Fruit fly (Drosophila melanogaster) S2 (cell line): Measurements from ENCODE around the gene CG13840.

ENCODE experiments used
- CG8478 ChIP-seq: fragments of >200 bp; optimal IDR thresholded peaks from 2 replicates; lab custom pipeline; 2018
- CTCF ChIP-seq, 2 experiments: fragments of >200 bp; optimal IDR thresholded peaks; 2 replicates each; lab custom pipeline; 2018

CG13840 gene

DNA sequence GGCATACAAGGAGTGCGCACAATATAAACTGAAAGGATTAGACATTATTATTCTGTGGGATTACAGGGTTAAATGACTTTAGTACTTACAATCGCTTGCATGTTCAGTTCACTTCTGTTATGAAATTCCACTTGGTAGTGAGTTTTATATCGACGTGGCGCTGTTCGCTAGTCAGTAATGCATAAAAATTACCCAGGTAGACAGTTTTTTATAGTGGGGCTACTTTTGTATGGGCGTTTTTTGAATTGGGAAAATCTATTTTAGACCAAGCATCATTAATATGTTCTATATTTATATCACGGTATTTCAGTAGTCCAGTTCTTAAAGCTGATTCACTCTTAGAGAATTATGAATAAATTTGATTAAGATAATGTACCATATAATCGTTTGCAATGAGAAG lies 44.3 kb downstream of the CG13840 start, which contains the start of gene CG43095:
TSS of gene CG43095 (minus strand) at position 101 of the 400 bp plus-strand sequence.
- TF ChIP-seq CTCF (optimal IDR thresholded peaks at IDR 0.05; lab: Kevin White, UChicago) (no peak), CG8478 (lab: Kevin White, UChicago) (no peak)

DNA sequence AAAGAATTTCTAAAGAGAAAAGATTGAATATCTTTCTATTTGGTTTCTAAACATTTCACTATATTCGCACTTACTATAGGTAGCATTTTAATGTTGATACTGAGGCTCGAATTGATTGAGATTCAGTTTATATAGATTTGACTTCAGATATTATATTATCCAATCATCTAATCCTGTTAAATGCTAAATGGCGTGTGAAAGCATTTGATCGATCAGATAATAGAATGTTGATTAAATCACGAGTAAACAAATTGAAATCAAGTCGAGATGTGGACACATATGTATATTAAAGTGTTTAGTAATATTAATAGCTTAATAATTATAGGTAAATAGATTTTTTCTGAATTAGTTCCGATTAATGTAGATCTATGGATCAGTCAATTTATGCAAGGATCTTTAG lies 45.1 kb downstream of the CG13840 start, which contains the start of gene CG43094:
TSS of gene CG43094 (minus strand) at position 101 of the 400 bp plus-strand sequence.
- TF ChIP-seq CTCF (optimal IDR thresholded peaks at IDR 0.05; lab: Kevin White, UChicago) (no peak), CG8478 (lab: Kevin White, UChicago) (no peak)

- TF ChIP-seq CTCF (optimal IDR thresholded peaks at IDR 0.05; lab: Kevin White, UChicago) (no peak), CG8478 (lab: Kevin White, UChicago) (no peak)
These were observed 45.8 kb downstream of the CG13840 start, which contains the start of gene CG43093 for dm6 chr3R:22770207-22770606. CG43093 (minus strand) TSS chr3R:22770307.

dm6 chr3R:22769567-22769966 lies 46.4 kb downstream of the CG13840 start, which contains the start of gene CG43092:
CG43092 (minus strand) TSS chr3R:22769667.
- no peak for TF ChIP-seq CTCF (optimal IDR thresholded peaks at IDR 0.05; lab: Kevin White, UChicago)
- no peak for TF ChIP-seq CG8478 (lab: Kevin White, UChicago)

DNA sequence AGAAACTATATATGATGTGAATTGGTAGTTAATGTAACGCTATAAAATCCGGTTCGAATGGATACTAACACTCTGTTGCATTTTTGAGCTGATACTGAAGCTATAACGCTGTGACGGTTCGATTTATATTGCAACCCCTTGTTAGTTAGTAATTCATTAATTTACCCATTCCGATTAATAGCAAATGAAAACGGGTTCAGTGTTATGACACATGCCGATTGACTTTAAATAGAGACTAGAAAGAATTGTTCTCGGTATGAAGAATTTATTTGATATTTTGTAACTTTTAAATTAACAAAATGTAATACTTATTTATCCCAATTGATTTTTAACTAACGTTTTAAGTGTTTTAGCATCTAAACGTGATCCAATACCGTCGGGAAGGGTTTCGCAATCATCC lies 47.3 kb downstream of the CG13840 start, which contains the start of gene CG43091:
TSS of gene CG43091 (minus strand) at position 101 of the 400 bp plus-strand sequence.
- TF ChIP-seq CTCF (optimal IDR thresholded peaks at IDR 0.05; lab: Kevin White, UChicago) (no peak), CG8478 (lab: Kevin White, UChicago) (no peak)

- TF ChIP-seq CTCF (optimal IDR thresholded peaks at IDR 0.05; lab: Kevin White, UChicago) (no peak), CG8478 (lab: Kevin White, UChicago) (no peak)
These were observed 48.4 kb downstream of the CG13840 start, which contains the start of gene CG13841 for dm6 chr3R:22767599-22767998. CG13841 (minus strand) TSS chr3R:22767699.

DNA sequence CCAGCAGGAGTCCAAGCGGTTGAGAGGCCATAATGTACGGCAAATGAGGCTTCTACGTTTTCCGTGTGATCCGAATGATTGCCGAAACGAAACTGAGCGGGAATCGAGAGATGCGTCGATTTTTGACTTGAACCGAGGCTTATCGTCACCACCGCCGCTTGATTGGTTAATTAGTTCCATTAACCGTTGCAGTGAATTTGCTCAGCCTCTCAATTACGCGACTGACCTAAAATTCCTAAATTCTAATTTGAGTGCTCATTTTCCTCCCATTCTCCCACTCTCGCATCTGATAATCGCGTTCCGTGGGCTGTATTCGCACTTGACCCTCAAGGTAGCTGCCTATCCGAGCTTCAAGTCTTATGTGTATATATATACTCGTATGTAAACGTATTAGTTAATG lies 49.9 kb downstream of the CG13840 start, which contains the start of gene Nepl15:
TSS of gene Nepl15 (minus strand) at position 101 of the 400 bp plus-strand sequence.
- TF ChIP-seq CTCF (optimal IDR thresholded peaks at IDR 0.05; lab: Kevin White, UChicago) = no peak
- no peak for TF ChIP-seq CG8478 (lab: Kevin White, UChicago)
